Fruit fly (Drosophila melanogaster): Measurements from ENCODE around the gene Inx2.

dm6 chrX:6976364-6976763 is 22.1 kb upstream of the Inx2 start:
- TF ChIP-seq CG8478 (optimal IDR thresholded peaks at IDR 0.05) = no peak
- no peak for TF ChIP-seq psq (optimal IDR thresholded peaks at IDR 0.05)
- no peak for TF ChIP-seq EcR (GFP tag; optimal IDR thresholded peaks at IDR 0.05)
- no peak for TF ChIP-seq pan (optimal IDR thresholded peaks at IDR 0.05)
- no peak for TF ChIP-seq usp (GFP tag; optimal IDR thresholded peaks at IDR 0.05)
